Fruit fly (Drosophila melanogaster) whole organism, adult: ENCODE results near the gene Ptp10D.

Source experiments
- CG11617 ChIP-seq: fragments of 200-800 bp; sonication (Bioruptor generic); optimal IDR thresholded peaks from 2 replicates; lab custom pipeline; 2017; ENCODE audit warnings: mild to moderate bottlenecking, missing biosample characterization, missing genetic modification reagents, missing genetic modification characterization
- CG12768 ChIP-seq: fragments of 200-800 bp; sonication (Bioruptor generic); optimal IDR thresholded peaks from 2 replicates; lab custom pipeline; 2017; ENCODE audit warnings: missing biosample characterization, missing genetic modification characterization, mild to moderate bottlenecking, moderate library complexity, missing genetic modification reagents
- CG14711 ChIP-seq: fragments of 200-800 bp; sonication (Bioruptor generic); optimal IDR thresholded peaks from 2 replicates; lab custom pipeline; 2018; ENCODE audit warnings: missing biosample characterization, mild to moderate bottlenecking, missing genetic modification characterization, moderate library complexity
- CG1620 ChIP-seq: fragments of 200-800 bp; sonication (Bioruptor generic); optimal IDR thresholded peaks from 2 replicates; lab custom pipeline; 2016; ENCODE audit warnings: missing biosample characterization, missing genetic modification characterization
- CG33017 ChIP-seq: fragments of 200-800 bp; sonication (Bioruptor generic); optimal IDR thresholded peaks from 2 replicates; lab custom pipeline; 2018; ENCODE audit warnings: missing biosample characterization, mild to moderate bottlenecking, missing genetic modification characterization, moderate library complexity
- CG5204 ChIP-seq: fragments of 200-800 bp; sonication (Bioruptor generic); optimal IDR thresholded peaks from 2 replicates; lab custom pipeline; 2016; ENCODE audit warnings: missing biosample characterization, missing genetic modification characterization
- CG7045 ChIP-seq: fragments of 200-800 bp; sonication (Bioruptor generic); optimal IDR thresholded peaks from 2 replicates; lab custom pipeline; 2017; ENCODE audit warnings: missing biosample characterization, mild to moderate bottlenecking, missing genetic modification characterization
- CG7101 ChIP-seq: fragments of 200-800 bp; sonication (Bioruptor generic); optimal IDR thresholded peaks from 2 replicates; lab custom pipeline; 2018; ENCODE audit warnings: missing biosample characterization, mild to moderate bottlenecking, missing genetic modification characterization, moderate library complexity
- Clk ChIP-seq: fragments of 200-800 bp; sonication (Bioruptor generic); optimal IDR thresholded peaks from 2 replicates; lab custom pipeline; 2017; ENCODE audit warnings: missing biosample characterization, missing genetic modification characterization
- Crg-1 ChIP-seq: fragments of 200-800 bp; sonication (Bioruptor generic); optimal IDR thresholded peaks from 2 replicates; lab custom pipeline; 2016; ENCODE audit warnings: missing biosample characterization, missing genetic modification characterization
- Hr96 ChIP-seq: fragments of 200-800 bp; sonication (Bioruptor generic); optimal IDR thresholded peaks from 2 replicates; lab custom pipeline; 2016; ENCODE audit warnings: missing biosample characterization, missing genetic modification characterization
- Mnt ChIP-seq: fragments of 200-800 bp; sonication (Bioruptor generic); optimal IDR thresholded peaks from 2 replicates; lab custom pipeline; 2016; ENCODE audit warnings: missing biosample characterization, mild to moderate bottlenecking, missing genetic modification characterization
- bab1 ChIP-seq: fragments of 200-800 bp; sonication (Bioruptor generic); optimal IDR thresholded peaks from 3 replicates; lab custom pipeline; 2019; ENCODE audit warnings: missing biosample characterization, mild to moderate bottlenecking, missing genetic modification characterization, moderate library complexity
- cic ChIP-seq: fragments of 200-800 bp; sonication (Bioruptor generic); optimal IDR thresholded peaks from 2 replicates; lab custom pipeline; 2017; ENCODE audit warnings: missing biosample characterization, mild to moderate bottlenecking, missing genetic modification characterization, moderate library complexity
- cnc ChIP-seq, 2 experiments: fragments of >200 bp; optimal IDR thresholded peaks; 2 replicates each; lab custom pipeline; 2017
- kay ChIP-seq: fragments of 200-800 bp; sonication (Bioruptor generic); peaks from one replicate; lab custom pipeline; 2016; ENCODE audit warnings: missing biosample characterization, missing genetic modification characterization, borderline replicate concordance
- ovo ChIP-seq: fragments of 200-800 bp; sonication (Bioruptor generic); optimal IDR thresholded peaks from 2 replicates; lab custom pipeline; 2016; ENCODE audit warnings: missing biosample characterization, missing genetic modification characterization
- pad ChIP-seq: fragments of 200-800 bp; sonication (Bioruptor generic); optimal IDR thresholded peaks from 3 replicates; lab custom pipeline; 2017; ENCODE audit warnings: missing biosample characterization, missing genetic modification characterization, mild to moderate bottlenecking, moderate library complexity, missing genetic modification reagents
- tj ChIP-seq: fragments of 200-800 bp; sonication (Bioruptor generic); optimal IDR thresholded peaks from 3 replicates; lab custom pipeline; 2017; ENCODE audit warnings: missing biosample characterization, mild to moderate bottlenecking, missing genetic modification characterization, moderate library complexity
- toe ChIP-seq: fragments of 200-800 bp; sonication (Bioruptor generic); optimal IDR thresholded peaks from 2 replicates; lab custom pipeline; 2016; ENCODE audit warnings: missing biosample characterization, missing genetic modification characterization

The Ptp10D gene

DNA sequence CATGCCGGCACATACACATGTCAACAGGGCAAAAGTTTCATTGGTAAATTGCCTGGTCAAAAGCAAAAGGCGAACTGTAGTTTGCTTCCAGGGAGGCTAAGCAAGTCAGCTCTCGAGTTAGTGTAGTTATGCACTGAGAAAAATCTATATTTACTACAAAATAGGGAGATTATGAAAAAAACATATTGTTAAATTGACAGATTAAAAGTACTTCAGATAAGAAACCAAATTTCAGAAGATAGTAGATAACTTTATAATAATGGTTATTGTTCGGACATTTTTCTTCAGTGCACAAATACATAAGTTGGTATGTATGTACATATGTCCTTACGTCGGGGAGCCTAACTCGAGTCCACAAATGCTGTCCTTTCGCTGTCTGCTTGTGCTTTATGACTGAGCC is 35.3 kb downstream of the Ptp10D start:
- no peak for TF ChIP-seq CG5204
- no peak for TF ChIP-seq CG14711
- no peak for TF ChIP-seq ovo (GFP tag; lab: Kevin White, UChicago)
- TF ChIP-seq pad (GFP tag; lab: Kevin White, UChicago) = no peak
- TF ChIP-seq Mnt (GFP tag; lab: Kevin White, UChicago) = no peak
- TF ChIP-seq tj (GFP tag; lab: Kevin White, UChicago) = no peak
- no peak for TF ChIP-seq cic
- TF ChIP-seq CG12768 (GFP tag; lab: Kevin White, UChicago) = no peak
- no peak for TF ChIP-seq CG7045 (GFP tag; lab: Kevin White, UChicago)
- no peak for TF ChIP-seq CG7101 (tag; lab: Kevin White, UChicago)
- no peak for TF ChIP-seq cnc (optimal IDR thresholded peaks at IDR 0.05; lab: Kevin White, UChicago)
- TF ChIP-seq bab1 (GFP tag; lab: Kevin White, UChicago) = no peak
- no peak for TF ChIP-seq toe (GFP tag; lab: Kevin White, UChicago)
- no peak for TF ChIP-seq CG1620
- no peak for TF ChIP-seq Clk (GFP tag; lab: Kevin White, UChicago)
- no peak for TF ChIP-seq CG33017 (tag; lab: Kevin White, UChicago)
- no peak for TF ChIP-seq Crg-1 (GFP tag; lab: Kevin White, UChicago)
- TF ChIP-seq kay = no peak
- no peak for TF ChIP-seq Hr96 (GFP tag; lab: Kevin White, UChicago)
- TF ChIP-seq CG11617 (GFP tag; lab: Kevin White, UChicago) = no peak

DNA sequence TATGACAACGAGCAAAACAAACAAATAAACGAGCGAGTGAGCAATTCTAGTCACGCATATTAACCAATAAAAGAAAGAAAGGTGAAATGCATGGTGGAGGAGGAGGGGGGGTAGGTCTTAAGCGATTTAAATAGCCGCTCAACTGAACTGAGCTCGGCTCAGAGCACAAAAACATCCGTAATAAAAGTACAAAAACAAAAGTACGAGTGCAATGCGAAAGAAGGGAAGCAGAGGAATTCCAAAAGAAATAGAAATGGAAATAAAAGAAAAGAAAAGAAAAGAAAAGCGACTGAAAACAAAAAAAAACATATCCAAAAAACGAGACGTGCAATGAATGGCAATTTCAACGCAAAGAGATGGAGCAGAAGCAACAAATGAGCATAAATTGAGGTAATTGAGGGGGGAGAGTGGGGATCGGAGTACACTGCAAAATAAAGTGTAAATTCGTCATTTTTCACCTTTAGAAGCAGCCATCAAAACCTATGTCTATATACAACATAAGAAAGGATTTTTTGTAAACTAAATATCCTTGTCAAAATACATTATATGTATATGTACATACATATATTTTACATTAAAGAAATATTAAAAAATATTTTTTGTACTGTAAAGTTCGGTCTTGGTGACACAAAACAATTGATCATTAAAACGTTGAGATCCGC is 36.5 kb downstream of the Ptp10D start:
- no peak for TF ChIP-seq Mnt (GFP tag; lab: Kevin White, UChicago)
- TF ChIP-seq CG7101 (tag; lab: Kevin White, UChicago) = no peak
- no peak for TF ChIP-seq pad (GFP tag; lab: Kevin White, UChicago)
- TF ChIP-seq CG7045 (GFP tag; lab: Kevin White, UChicago) = no peak
- no peak for TF ChIP-seq CG12768 (GFP tag; lab: Kevin White, UChicago)
- no peak for TF ChIP-seq CG1620
- no peak for TF ChIP-seq cnc (optimal IDR thresholded peaks at IDR 0.05; lab: Kevin White, UChicago)
- TF ChIP-seq CG5204 = no peak
- TF ChIP-seq tj (GFP tag; lab: Kevin White, UChicago) = no peak
- no peak for TF ChIP-seq Clk (GFP tag; lab: Kevin White, UChicago)
- TF ChIP-seq CG33017 (tag; lab: Kevin White, UChicago) = no peak
- no peak for TF ChIP-seq toe (GFP tag; lab: Kevin White, UChicago)
- TF ChIP-seq Hr96 (GFP tag; lab: Kevin White, UChicago) = no peak

DNA sequence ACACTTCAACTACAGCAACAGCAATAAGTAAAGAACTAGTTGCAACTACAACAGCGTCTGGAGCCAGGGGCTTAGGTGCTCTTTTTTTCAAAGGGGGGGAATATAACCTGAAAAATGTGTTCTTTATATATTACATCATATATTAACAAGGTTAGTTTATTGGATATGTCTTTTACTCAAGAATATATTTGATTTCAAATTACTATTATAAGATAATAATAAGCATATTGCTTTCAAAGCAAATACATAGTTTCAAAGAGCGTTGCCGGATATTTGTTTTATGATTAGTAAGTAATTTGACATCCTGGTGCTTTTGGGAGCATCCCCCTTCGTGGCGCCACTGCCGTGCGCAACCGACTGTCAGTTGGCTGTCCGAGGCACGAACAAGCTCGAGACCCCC is 37.3 kb downstream of the Ptp10D start:
- TF ChIP-seq CG5204 (peak; percentile 11), Hr96 (GFP tag; lab: Kevin White, UChicago) (no peak), Crg-1 (GFP tag; lab: Kevin White, UChicago) (no peak), Clk (GFP tag; lab: Kevin White, UChicago) (no peak), CG1620 (no peak), kay (no peak), cic (no peak), CG7101 (tag; lab: Kevin White, UChicago) (peak; percentile 61), pad (GFP tag; lab: Kevin White, UChicago) (peak; percentile 28), toe (GFP tag; lab: Kevin White, UChicago) (peak; percentile 27), cnc (optimal IDR thresholded peaks at IDR 0.05; lab: Kevin White, UChicago) (no peak), bab1 (GFP tag; lab: Kevin White, UChicago) (peak; percentile 83), CG7045 (GFP tag; lab: Kevin White, UChicago) (peak; percentile 42), Mnt (GFP tag; lab: Kevin White, UChicago) (no peak), CG12768 (GFP tag; lab: Kevin White, UChicago) (peak; percentile 33), ovo (GFP tag; lab: Kevin White, UChicago) (no peak), CG11617 (GFP tag; lab: Kevin White, UChicago) (peak; percentile 26), tj (GFP tag; lab: Kevin White, UChicago) (peak; percentile 37), CG33017 (tag; lab: Kevin White, UChicago) (peak; percentile 20), CG14711 (peak; percentile 47)

DNA sequence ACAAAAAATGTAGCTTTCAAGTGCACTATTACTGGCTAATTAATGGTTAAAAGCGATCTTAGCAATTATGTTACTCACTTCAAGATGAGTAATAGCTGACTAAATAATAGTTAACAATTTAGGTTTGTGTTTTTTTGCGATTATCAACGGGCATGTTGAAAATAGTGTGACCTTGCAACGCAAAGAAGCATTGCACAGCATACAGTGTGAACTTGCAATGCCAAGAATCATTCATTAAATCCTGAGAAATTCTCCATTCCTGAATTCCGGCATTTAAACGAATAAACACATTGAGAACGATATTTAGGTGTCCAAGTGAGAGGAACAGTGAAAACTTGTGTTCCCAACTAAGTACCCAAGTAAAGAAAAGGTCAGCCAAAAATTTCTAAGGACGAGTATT is 37.8 kb downstream of the Ptp10D start:
- no peak for TF ChIP-seq Mnt (GFP tag; lab: Kevin White, UChicago)
- TF ChIP-seq pad (GFP tag; lab: Kevin White, UChicago) = no peak
- TF ChIP-seq CG12768 (GFP tag; lab: Kevin White, UChicago) = no peak
- TF ChIP-seq CG7045 (GFP tag; lab: Kevin White, UChicago) = no peak

DNA sequence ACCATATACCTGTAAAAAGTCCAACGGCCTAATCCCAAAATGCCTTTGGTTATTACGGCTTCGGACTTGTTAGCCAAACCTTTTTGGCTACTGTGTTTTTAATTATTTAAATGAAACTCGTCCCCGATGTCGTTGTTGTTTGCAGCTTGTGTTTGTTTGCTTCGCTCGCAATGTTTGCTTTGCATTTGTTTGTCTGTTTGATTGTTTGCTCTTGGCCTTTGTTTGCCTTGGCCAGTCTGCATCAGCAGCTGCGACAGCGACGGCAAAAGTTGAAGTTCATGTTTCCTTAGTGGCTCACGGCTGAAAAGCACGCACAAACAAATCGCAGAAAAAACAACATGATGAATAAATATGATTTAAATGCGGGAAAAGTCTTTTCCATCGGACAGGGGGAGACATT is 38.7 kb downstream of the Ptp10D start:
- no peak for TF ChIP-seq Crg-1 (GFP tag; lab: Kevin White, UChicago)
- TF ChIP-seq Hr96 (GFP tag; lab: Kevin White, UChicago) = no peak
- TF ChIP-seq CG5204 = no peak
- no peak for TF ChIP-seq CG7045 (GFP tag; lab: Kevin White, UChicago)
- TF ChIP-seq CG7101 (tag; lab: Kevin White, UChicago) = peak; percentile 43
- TF ChIP-seq CG12768 (GFP tag; lab: Kevin White, UChicago) = no peak
- TF ChIP-seq kay = no peak

DNA sequence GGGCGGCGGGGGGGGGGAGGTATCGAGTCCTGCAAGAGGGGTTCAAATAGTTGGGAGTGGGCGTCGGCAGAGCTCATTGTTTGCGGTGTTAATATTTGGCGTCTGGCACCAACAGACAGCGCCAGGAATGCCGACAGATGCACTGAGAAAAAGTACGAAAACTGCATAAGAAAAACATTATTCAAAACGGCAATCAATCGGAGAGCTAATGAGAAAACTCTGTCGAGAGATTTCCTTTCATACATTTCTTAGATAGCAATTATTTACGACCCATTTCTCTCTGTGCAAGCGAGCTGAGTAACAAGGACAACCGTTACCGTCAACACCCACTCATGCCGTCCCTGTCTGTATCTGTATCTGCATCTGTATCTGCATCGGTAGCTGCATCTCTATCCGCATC is 42.2 kb downstream of the Ptp10D start:
- TF ChIP-seq Hr96 (GFP tag; lab: Kevin White, UChicago) = no peak
- TF ChIP-seq CG14711 = no peak
- TF ChIP-seq CG1620 = no peak
- TF ChIP-seq cic = no peak
- no peak for TF ChIP-seq CG7045 (GFP tag; lab: Kevin White, UChicago)
- no peak for TF ChIP-seq pad (GFP tag; lab: Kevin White, UChicago)
- TF ChIP-seq tj (GFP tag; lab: Kevin White, UChicago) = no peak
- no peak for TF ChIP-seq CG5204
- no peak for TF ChIP-seq CG11617 (GFP tag; lab: Kevin White, UChicago)
- TF ChIP-seq ovo (GFP tag; lab: Kevin White, UChicago) = no peak
- no peak for TF ChIP-seq CG7101 (tag; lab: Kevin White, UChicago)
- no peak for TF ChIP-seq kay
- no peak for TF ChIP-seq bab1 (GFP tag; lab: Kevin White, UChicago)
- no peak for TF ChIP-seq Crg-1 (GFP tag; lab: Kevin White, UChicago)
- TF ChIP-seq CG12768 (GFP tag; lab: Kevin White, UChicago) = no peak
- TF ChIP-seq cnc (optimal IDR thresholded peaks at IDR 0.05; lab: Kevin White, UChicago) = no peak
- no peak for TF ChIP-seq Clk (GFP tag; lab: Kevin White, UChicago)
- TF ChIP-seq CG33017 (tag; lab: Kevin White, UChicago) = no peak
- no peak for TF ChIP-seq Mnt (GFP tag; lab: Kevin White, UChicago)
